Fruit fly (Drosophila melanogaster) whole organism: ENCODE data around the gene CG31675.

Experiments used
- Dll ChIP-seq: fragments of >200 bp; optimal IDR thresholded peaks from 2 replicates; lab custom pipeline; 2017
- pan ChIP-seq: fragments of >200 bp; optimal IDR thresholded peaks from 2 replicates; lab custom pipeline; 2017

DNA sequence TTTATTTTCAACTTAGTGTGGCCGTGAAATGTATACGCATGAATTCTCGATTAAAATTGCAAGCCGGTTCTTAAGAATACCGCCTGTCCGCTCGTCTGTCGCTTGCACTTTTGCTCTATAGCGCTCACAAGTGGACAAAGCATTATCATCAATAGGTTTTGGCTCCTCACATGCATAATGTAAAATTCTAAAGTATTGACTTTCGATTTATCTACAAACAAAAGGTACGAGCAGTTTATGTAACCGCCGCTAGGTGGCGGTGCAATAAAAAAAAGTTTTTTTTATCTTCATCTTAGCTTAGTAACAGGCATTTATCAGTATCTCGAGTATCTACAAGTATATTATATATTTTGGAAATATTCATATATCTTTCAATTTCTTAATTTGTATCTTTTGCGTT, 41.3 kb upstream of the CG31675 start:
- no peak for TF ChIP-seq pan
- no peak for TF ChIP-seq Dll
